Worm (Caenorhabditis elegans) whole organism, mixed stage, embryonic: ENCODE results near the gene pmp-5.

Experiments
- M03D4.4 ChIP-seq: sonication (generic microtip); optimal IDR thresholded peaks from 2 replicates; lab custom pipeline; 2017; ENCODE audit warnings: mild to moderate bottlenecking, missing genetic modification characterization, missing compliant biosample characterization
- bed-3 ChIP-seq: fragments of 200-800 bp; sonication (Bioruptor generic); optimal IDR thresholded peaks from 3 replicates; lab custom pipeline; 2018; ENCODE audit warnings: mild to moderate bottlenecking, missing genetic modification characterization, moderate library complexity, missing compliant biosample characterization
- blmp-1 ChIP-seq: fragments of 150-350 bp; optimal IDR thresholded peaks from 2 replicates; lab custom pipeline; 2014; ENCODE audit warnings: missing biosample characterization, missing genetic modification characterization
- ceh-83 ChIP-seq: fragments of 200-800 bp; sonication (Bioruptor generic); optimal IDR thresholded peaks from 2 replicates; lab custom pipeline; 2018; ENCODE audit warnings: mild to moderate bottlenecking, missing genetic modification characterization, missing compliant biosample characterization
- ces-1 ChIP-seq: fragments of 150-350 bp; optimal IDR thresholded peaks from 2 replicates; lab custom pipeline; 2014; ENCODE audit warnings: missing biosample characterization, missing genetic modification reagents, missing genetic modification characterization
- drap-1 ChIP-seq: fragments of 200-800 bp; sonication (Bioruptor generic); optimal IDR thresholded peaks from 3 replicates; lab custom pipeline; 2018; ENCODE audit warnings: mild to moderate bottlenecking, missing genetic modification characterization, missing compliant biosample characterization
- elt-3 ChIP-seq: fragments of 150-350 bp; optimal IDR thresholded peaks from 2 replicates; lab custom pipeline; 2014; ENCODE audit warnings: missing biosample characterization, missing genetic modification characterization
- flh-1 ChIP-seq: fragments of 200-800 bp; sonication (Bioruptor generic); optimal IDR thresholded peaks from 2 replicates; lab custom pipeline; 2018; ENCODE audit warnings: mild to moderate bottlenecking, missing genetic modification characterization, moderate library complexity, missing compliant biosample characterization
- ham-2 ChIP-seq: fragments of 200-800 bp; sonication (Bioruptor generic); optimal IDR thresholded peaks from 2 replicates; lab custom pipeline; 2018; ENCODE audit warnings: mild to moderate bottlenecking, missing genetic modification characterization, missing compliant biosample characterization
- hlh-1 ChIP-seq: fragments of 150-350 bp; optimal IDR thresholded peaks from 2 replicates; lab custom pipeline; 2014; ENCODE audit warnings: missing biosample characterization, missing genetic modification reagents, missing genetic modification characterization
- lin-13 ChIP-seq: fragments of 150-350 bp; optimal IDR thresholded peaks from 2 replicates; lab custom pipeline; 2014; ENCODE audit warnings: missing biosample characterization, missing genetic modification characterization
- lin-32 ChIP-seq: fragments of 200-800 bp; sonication (Bioruptor generic); optimal IDR thresholded peaks from 2 replicates; lab custom pipeline; 2018; ENCODE audit warnings: mild to moderate bottlenecking, missing genetic modification characterization, missing compliant biosample characterization
- lsy-2 ChIP-seq: fragments of 150-350 bp; optimal IDR thresholded peaks from 2 replicates; lab custom pipeline; 2014; ENCODE audit warnings: missing biosample characterization, missing genetic modification characterization
- mab-5 ChIP-seq: fragments of 150-350 bp; optimal IDR thresholded peaks from 2 replicates; lab custom pipeline; 2014; ENCODE audit warnings: missing biosample characterization, missing genetic modification characterization
- mep-1 ChIP-seq: fragments of 150-350 bp; optimal IDR thresholded peaks from 2 replicates; lab custom pipeline; 2017; ENCODE audit warnings: missing biosample characterization, missing genetic modification reagents, missing genetic modification characterization, inconsistent platforms
- mls-2 ChIP-seq: sonication (generic microtip); optimal IDR thresholded peaks from 2 replicates; lab custom pipeline; 2016; ENCODE audit warnings: mild to moderate bottlenecking, missing genetic modification characterization, moderate library complexity, missing compliant biosample characterization
- nhr-12 ChIP-seq: fragments of 150-350 bp; optimal IDR thresholded peaks from 2 replicates; lab custom pipeline; 2014; ENCODE audit warnings: missing biosample characterization, missing genetic modification characterization
- nhr-2 ChIP-seq: fragments of 150-350 bp; optimal IDR thresholded peaks from 2 replicates; lab custom pipeline; 2014; ENCODE audit warnings: missing biosample characterization, missing genetic modification characterization
- nhr-237 ChIP-seq: fragments of 150-350 bp; optimal IDR thresholded peaks from 2 replicates; lab custom pipeline; 2014; ENCODE audit warnings: missing biosample characterization, missing genetic modification characterization
- nhr-28 ChIP-seq: fragments of 150-350 bp; optimal IDR thresholded peaks from 2 replicates; lab custom pipeline; 2014; ENCODE audit warnings: missing biosample characterization, missing genetic modification characterization
- nhr-76 ChIP-seq: sonication (generic microtip); optimal IDR thresholded peaks from 2 replicates; lab custom pipeline; 2017; ENCODE audit warnings: missing biosample characterization, missing genetic modification characterization
- pha-4 ChIP-seq: fragments of 150-350 bp; optimal IDR thresholded peaks from 2 replicates; lab custom pipeline; 2018; ENCODE audit warnings: missing biosample characterization, missing genetic modification reagents, missing genetic modification characterization
- sem-2 ChIP-seq: fragments of 200-800 bp; sonication (Bioruptor generic); optimal IDR thresholded peaks from 2 replicates; lab custom pipeline; 2018; ENCODE audit warnings: mild to moderate bottlenecking, missing genetic modification characterization, missing compliant biosample characterization
- sptf-1 ChIP-seq: sonication (generic microtip); optimal IDR thresholded peaks from 2 replicates; lab custom pipeline; 2017; ENCODE audit warnings: mild to moderate bottlenecking, missing genetic modification characterization, moderate library complexity, missing compliant biosample characterization
- tbx-8 ChIP-seq: fragments of 200-800 bp; sonication (Bioruptor generic); optimal IDR thresholded peaks from 2 replicates; lab custom pipeline; 2018; ENCODE audit warnings: mild to moderate bottlenecking, missing genetic modification characterization, moderate library complexity, missing compliant biosample characterization
- unc-120 ChIP-seq: sonication (generic microtip); optimal IDR thresholded peaks from 2 replicates; lab custom pipeline; 2017; ENCODE audit warnings: missing genetic modification characterization, missing compliant biosample characterization; ENCODE audit not compliant: poor library complexity, severe bottlenecking
- unc-62 ChIP-seq: fragments of 150-350 bp; optimal IDR thresholded peaks from 2 replicates; lab custom pipeline; 2014; ENCODE audit warnings: missing biosample characterization, missing genetic modification reagents, missing genetic modification characterization
- zip-8 ChIP-seq: fragments of 150-350 bp; optimal IDR thresholded peaks from 2 replicates; lab custom pipeline; 2014; ENCODE audit warnings: missing biosample characterization, missing genetic modification characterization

The pmp-5 gene

ce11 chrV:6652051-6652450 lies 13.6 kb downstream of the pmp-5 start, which contains the start of gene T10H9.8:
Gene T10H9.8, plus strand, starts transcription at chrV:6652351.
- TF ChIP-seq M03D4.4 (no peak), nhr-2 (tag; lab: Kevin White, UChicago) (no peak), nhr-12 (tag; lab: Kevin White, UChicago) (no peak), ceh-83 (GFP tag; lab: Kevin White, UChicago) (no peak), tbx-8 (GFP tag; lab: Kevin White, UChicago) (no peak), mab-5 (tag; lab: Kevin White, UChicago) (no peak), ces-1 (no peak), lsy-2 (tag; lab: Kevin White, UChicago) (no peak), ham-2 (GFP tag; lab: Kevin White, UChicago) (no peak), unc-62 (GFP tag; lab: Kevin White, UChicago) (no peak), nhr-76 (no peak), lin-32 (GFP tag; lab: Kevin White, UChicago) (no peak), nhr-28 (no peak), zip-8 (no peak)

- TF ChIP-seq mep-1 = no peak
- TF ChIP-seq, all 35 proteins: peak for 0
These were observed 15.1 kb downstream of the pmp-5 start for ce11 chrV:6650508-6650907.

ce11 chrV:6649317-6649716 lies 16.3 kb downstream of the pmp-5 start, which contains the start of gene T10H9.1:
Gene T10H9.1, plus strand, starts transcription at chrV:6649617.
- TF ChIP-seq nhr-12 (tag; lab: Kevin White, UChicago) = no peak
- TF ChIP-seq elt-3 (tag; lab: Kevin White, UChicago) = no peak
- TF ChIP-seq, all 35 proteins: peak for 0

ce11 chrV:6645810-6646209 lies 19.8 kb downstream of the pmp-5 start:
- TF ChIP-seq nhr-2 (tag; lab: Kevin White, UChicago) = no peak
- no peak for TF ChIP-seq tbx-8 (GFP tag; lab: Kevin White, UChicago)
- TF ChIP-seq sptf-1 (tag; lab: Kevin White, UChicago) = no peak
- TF ChIP-seq nhr-237 (tag; lab: Kevin White, UChicago) = no peak
- TF ChIP-seq hlh-1 (tag; lab: Kevin White, UChicago) = no peak
- no peak for TF ChIP-seq mep-1
- TF ChIP-seq nhr-12 (tag; lab: Kevin White, UChicago) = no peak
- TF ChIP-seq zip-8 = no peak
- no peak for TF ChIP-seq blmp-1 (tag; lab: Kevin White, UChicago)
- TF ChIP-seq drap-1 (GFP tag; lab: Kevin White, UChicago) = no peak
- no peak for TF ChIP-seq sem-2
- no peak for TF ChIP-seq unc-120 (tag; lab: Kevin White, UChicago)
- no peak for TF ChIP-seq M03D4.4
- no peak for TF ChIP-seq bed-3 (GFP tag; lab: Kevin White, UChicago)
- TF ChIP-seq pha-4 (tag; lab: Kevin White, UChicago) = no peak

- TF ChIP-seq zip-8 (no peak), drap-1 (GFP tag; lab: Kevin White, UChicago) (no peak)
- TF ChIP-seq, all 35 proteins: peak for 0
These were observed 32.7 kb downstream of the pmp-5 start, which contains the start of gene scd-2 for ce11 chrV:6632925-6633324. Gene scd-2, plus strand, starts transcription at chrV:6633225.

ce11 chrV:6631866-6632265 lies 33.7 kb downstream of the pmp-5 start:
- no peak for TF ChIP-seq lin-13 (tag; lab: Kevin White, UChicago)
- TF ChIP-seq ham-2 (GFP tag; lab: Kevin White, UChicago) = no peak
- TF ChIP-seq, all 35 proteins: peak for 0

ce11 chrV:6630769-6631168 lies 34.8 kb downstream of the pmp-5 start:
- TF ChIP-seq ham-2 (GFP tag; lab: Kevin White, UChicago) (no peak), mls-2 (tag; lab: Kevin White, UChicago) (no peak), elt-3 (tag; lab: Kevin White, UChicago) (no peak), flh-1 (GFP tag; lab: Kevin White, UChicago) (no peak), zip-8 (no peak), mab-5 (tag; lab: Kevin White, UChicago) (no peak), M03D4.4 (no peak), ces-1 (no peak), blmp-1 (tag; lab: Kevin White, UChicago) (no peak), hlh-1 (tag; lab: Kevin White, UChicago) (no peak)
